Fruit fly (Drosophila melanogaster) whole organism, embryonic: ENCODE results near the gene Piezo.

Source experiments
- Antp ChIP-seq: fragments of 200-800 bp; sonication (Bioruptor generic); optimal IDR thresholded peaks from 3 replicates; lab custom pipeline; 2016; ENCODE audit warnings: missing biosample characterization, missing genetic modification characterization
- BEAF-32 ChIP-seq: fragments of 200-800 bp; sonication (Bioruptor generic); optimal IDR thresholded peaks from 3 replicates; lab custom pipeline; 2017; ENCODE audit warnings: missing biosample characterization, missing genetic modification characterization, mild to moderate bottlenecking, moderate library complexity, missing genetic modification reagents
- Bgb ChIP-seq: fragments of 200-800 bp; sonication (Bioruptor generic); IDR thresholded peaks from 2 replicates; pipeline ENCODE4 v1.3.6; 2022; ENCODE audit warnings: missing biosample characterization, missing genetic modification characterization; ENCODE audit not compliant: partially characterized antibody
- CG10209 ChIP-seq: fragments of 200-800 bp; sonication (Bioruptor generic); optimal IDR thresholded peaks from 3 replicates; lab custom pipeline; 2017; ENCODE audit warnings: missing biosample characterization, mild to moderate bottlenecking, missing genetic modification characterization, missing genetic modification reagents
- CG10321 ChIP-seq: fragments of 200-800 bp; sonication (Bioruptor generic); IDR thresholded peaks from 2 replicates; pipeline ENCODE4 v1.3.6; 2022; ENCODE audit warnings: missing biosample characterization, missing genetic modification characterization
- CG12744 ChIP-seq: fragments of 200-800 bp; sonication (Bioruptor generic); optimal IDR thresholded peaks from 2 replicates; lab custom pipeline; 2016; ENCODE audit warnings: missing biosample characterization, missing genetic modification characterization
- CG14050 ChIP-seq: fragments of 200-800 bp; sonication (Bioruptor generic); IDR thresholded peaks from 3 replicates; pipeline ENCODE4 v1.3.6; 2022; ENCODE audit warnings: missing biosample characterization, missing genetic modification characterization
- CG1647 ChIP-seq: fragments of 200-800 bp; sonication (Bioruptor generic); optimal IDR thresholded peaks from 3 replicates; lab custom pipeline; 2016; ENCODE audit warnings: missing biosample characterization, missing genetic modification characterization
- CG17328 ChIP-seq: fragments of 200-800 bp; sonication (Bioruptor generic); IDR thresholded peaks from 2 replicates; pipeline ENCODE4 v1.3.6; 2022; ENCODE audit warnings: missing biosample characterization, missing genetic modification characterization
- CG17359 ChIP-seq: fragments of 200-800 bp; sonication (Bioruptor generic); optimal IDR thresholded peaks from 3 replicates; lab custom pipeline; 2018; ENCODE audit warnings: missing biosample characterization, mild to moderate bottlenecking, missing genetic modification characterization, moderate library complexity
- CG18764 ChIP-seq: fragments of 200-800 bp; sonication (Bioruptor generic); optimal IDR thresholded peaks from 3 replicates; lab custom pipeline; 2016; ENCODE audit warnings: missing biosample characterization, missing genetic modification characterization
- CG2875 ChIP-seq: fragments of 200-800 bp; sonication (Bioruptor generic); optimal IDR thresholded peaks from 2 replicates; lab custom pipeline; 2017; ENCODE audit warnings: missing biosample characterization, mild to moderate bottlenecking, missing genetic modification characterization, missing genetic modification reagents
- CG32532 ChIP-seq: fragments of 200-800 bp; sonication (Bioruptor generic); IDR thresholded peaks from 2 replicates; pipeline ENCODE4 v1.3.6; 2022; ENCODE audit warnings: missing biosample characterization, missing genetic modification characterization
- CG3407 ChIP-seq: fragments of 200-800 bp; sonication (Bioruptor generic); optimal IDR thresholded peaks from 2 replicates; lab custom pipeline; 2018; ENCODE audit warnings: missing biosample characterization, mild to moderate bottlenecking, missing genetic modification characterization
- CG5953 ChIP-seq: fragments of 200-800 bp; sonication (Bioruptor generic); IDR thresholded peaks from 2 replicates; pipeline ENCODE4 v1.3.6; 2022; ENCODE audit warnings: missing biosample characterization, missing genetic modification characterization
- CG6654 ChIP-seq: fragments of 200-800 bp; sonication (Bioruptor generic); optimal IDR thresholded peaks from 2 replicates; lab custom pipeline; 2017; ENCODE audit warnings: missing biosample characterization, mild to moderate bottlenecking, missing genetic modification characterization
- CG8478 ChIP-seq: fragments of >200 bp; optimal IDR thresholded peaks from 2 replicates; lab custom pipeline; 2018
- CoRest ChIP-seq: fragments of 200-800 bp; sonication (Bioruptor generic); optimal IDR thresholded peaks from 3 replicates; lab custom pipeline; 2018; ENCODE audit warnings: missing biosample characterization, mild to moderate bottlenecking, missing genetic modification characterization, moderate library complexity
- Dek ChIP-seq: fragments of 200-800 bp; sonication (Bioruptor generic); optimal IDR thresholded peaks from 3 replicates; lab custom pipeline; 2019; ENCODE audit warnings: missing biosample characterization, mild to moderate bottlenecking, missing genetic modification characterization, moderate library complexity
- E2f2 ChIP-seq: fragments of 200-800 bp; sonication (Bioruptor generic); IDR thresholded peaks from 2 replicates; pipeline ENCODE4 v1.3.6; 2022; ENCODE audit warnings: missing biosample characterization, missing genetic modification characterization
- Ets97D ChIP-seq: fragments of 200-800 bp; sonication (Bioruptor generic); optimal IDR thresholded peaks from 3 replicates; lab custom pipeline; 2016; ENCODE audit warnings: missing biosample characterization, missing genetic modification characterization
- HLH4C ChIP-seq: fragments of 200-800 bp; sonication (Bioruptor generic); IDR thresholded peaks from 3 replicates; pipeline ENCODE4 v1.3.6; 2022; ENCODE audit warnings: missing biosample characterization, missing genetic modification characterization; ENCODE audit not compliant: partially characterized antibody
- Hey ChIP-seq: fragments of 200-800 bp; sonication (Bioruptor generic); optimal IDR thresholded peaks from 3 replicates; lab custom pipeline; 2018; ENCODE audit warnings: missing biosample characterization, mild to moderate bottlenecking, missing genetic modification characterization
- Hsf ChIP-seq: fragments of 200-800 bp; sonication (Bioruptor generic); optimal IDR thresholded peaks from 3 replicates; lab custom pipeline; 2016; ENCODE audit warnings: missing biosample characterization, missing genetic modification characterization
- Mad ChIP-seq: fragments of 200-800 bp; sonication (Bioruptor generic); optimal IDR thresholded peaks from 2 replicates; lab custom pipeline; 2016; ENCODE audit warnings: missing biosample characterization, missing genetic modification characterization
- Myb ChIP-seq: fragments of 200-800 bp; sonication (Bioruptor generic); optimal IDR thresholded peaks from 2 replicates; lab custom pipeline; 2016; ENCODE audit warnings: missing biosample characterization, missing genetic modification characterization
- Optix ChIP-seq: fragments of 200-800 bp; sonication (Bioruptor generic); IDR thresholded peaks from 3 replicates; pipeline ENCODE4 v1.3.6; 2022; ENCODE audit warnings: missing biosample characterization, missing genetic modification characterization
- Rx ChIP-seq: fragments of 200-800 bp; sonication (Bioruptor generic); IDR thresholded peaks from 2 replicates; pipeline ENCODE4 v1.3.6; 2022; ENCODE audit warnings: missing biosample characterization, missing genetic modification characterization
- Trl ChIP-seq, 3 experiments: fragments of >200 bp in 2 of 3; fragments of 200-800 bp in 1 of 3; sonication (Bioruptor generic) in 1 of 3; optimal IDR thresholded peaks; 2 replicates in 1 of 3; 3 replicates in 2 of 3; lab custom pipeline; 2016 to 2017; ENCODE audit warnings: missing biosample characterization in 1 of 3, missing genetic modification characterization in 1 of 3
- Xbp1 ChIP-seq: fragments of 200-800 bp; sonication (Bioruptor generic); optimal IDR thresholded peaks from 3 replicates; lab custom pipeline; 2016; ENCODE audit warnings: missing biosample characterization, mild to moderate bottlenecking, missing genetic modification characterization
- Xrp1 ChIP-seq: fragments of 200-800 bp; sonication (Bioruptor generic); IDR thresholded peaks from 2 replicates; pipeline ENCODE4 v1.3.6; 2022; ENCODE audit warnings: missing biosample characterization, missing genetic modification characterization
- amos ChIP-seq: fragments of 200-800 bp; sonication (Bioruptor generic); IDR thresholded peaks from 2 replicates; pipeline ENCODE4 v1.3.6; 2022; ENCODE audit warnings: missing biosample characterization, missing genetic modification characterization; ENCODE audit not compliant: partially characterized antibody
- bsh ChIP-seq, 2 experiments: fragments of 200-800 bp; sonication (Bioruptor generic); optimal IDR thresholded peaks; 2 replicates each; lab custom pipeline; 2017 to 2018; ENCODE audit warnings: mild to moderate bottlenecking in 2 of 2, missing biosample characterization in 2 of 2, missing genetic modification characterization in 2 of 2, moderate library complexity in 1 of 2
- cg ChIP-seq: fragments of 200-800 bp; sonication (Bioruptor generic); optimal IDR thresholded peaks from 3 replicates; lab custom pipeline; 2019; ENCODE audit warnings: missing biosample characterization, mild to moderate bottlenecking, missing genetic modification characterization, moderate library complexity
- ci ChIP-seq: fragments of 200-800 bp; sonication (Bioruptor generic); IDR thresholded peaks from 3 replicates; pipeline ENCODE4 v1.3.6; 2022; ENCODE audit warnings: missing biosample characterization, missing genetic modification characterization
- dmrt99B ChIP-seq: fragments of 200-800 bp; sonication (Bioruptor generic); optimal IDR thresholded peaks from 2 replicates; lab custom pipeline; 2018; ENCODE audit warnings: missing biosample characterization, mild to moderate bottlenecking, missing genetic modification characterization, moderate library complexity
- dpn ChIP-seq, 2 experiments: fragments of 200-800 bp; sonication (Bioruptor generic); optimal IDR thresholded peaks; 3 replicates each; lab custom pipeline; 2016; ENCODE audit warnings: missing biosample characterization in 2 of 2, missing genetic modification characterization in 2 of 2
- grn ChIP-seq: fragments of 200-800 bp; sonication (Bioruptor generic); optimal IDR thresholded peaks from 3 replicates; lab custom pipeline; 2017; ENCODE audit warnings: missing biosample characterization, missing genetic modification characterization
- gro ChIP-seq: fragments of 200-800 bp; sonication (Bioruptor generic); optimal IDR thresholded peaks from 2 replicates; lab custom pipeline; 2016; ENCODE audit warnings: missing biosample characterization, missing genetic modification characterization
- her ChIP-seq: fragments of 200-800 bp; sonication (Bioruptor generic); optimal IDR thresholded peaks from 2 replicates; lab custom pipeline; 2016; ENCODE audit warnings: missing biosample characterization, missing genetic modification characterization
- kni ChIP-seq: fragments of 200-800 bp; sonication (Bioruptor generic); optimal IDR thresholded peaks from 3 replicates; lab custom pipeline; 2017; ENCODE audit warnings: mild to moderate bottlenecking, missing biosample characterization, missing genetic modification reagents, missing genetic modification characterization
- lola ChIP-seq, 3 experiments: fragments of >200 bp in 2 of 3; fragments of 200-800 bp in 1 of 3; sonication (Bioruptor generic) in 1 of 3; optimal IDR thresholded peaks; 2 replicates each; lab custom pipeline; 2017 to 2019; ENCODE audit warnings: missing biosample characterization in 3 of 3, missing genetic modification characterization in 3 of 3, mild to moderate bottlenecking in 1 of 3, moderate library complexity in 1 of 3
- p53 ChIP-seq: fragments of 200-800 bp; sonication (Bioruptor generic); optimal IDR thresholded peaks from 2 replicates; lab custom pipeline; 2016; ENCODE audit warnings: missing biosample characterization, missing genetic modification characterization
- pan ChIP-seq, 4 experiments: fragments of >200 bp in 3 of 4; fragments of 200-800 bp in 1 of 4; sonication (Bioruptor generic) in 1 of 4; optimal IDR thresholded peaks in 3 of 4; IDR thresholded peaks in 1 of 4; 2 replicates each; pipeline versions ENCODE4 v1.3.6 to Lab custom; 2017 to 2022; ENCODE audit warnings: missing biosample characterization in 2 of 4, missing genetic modification characterization in 2 of 4, mixed read lengths in 1 of 4
- ro ChIP-seq: fragments of 200-800 bp; sonication (Bioruptor generic); IDR thresholded peaks from 2 replicates; pipeline ENCODE4 v1.3.6; 2022; ENCODE audit warnings: missing biosample characterization, missing genetic modification characterization
- sc ChIP-seq, 3 experiments: fragments of >200 bp in 2 of 3; fragments of 200-800 bp in 1 of 3; sonication (Bioruptor generic) in 1 of 3; optimal IDR thresholded peaks; 2 replicates in 2 of 3; 3 replicates in 1 of 3; lab custom pipeline; 2017; ENCODE audit warnings: mild to moderate bottlenecking in 1 of 3, missing biosample characterization in 1 of 3, missing genetic modification characterization in 1 of 3, missing genetic modification reagents in 1 of 3
- ssp ChIP-seq: fragments of 200-800 bp; sonication (Bioruptor generic); IDR thresholded peaks from 2 replicates; pipeline ENCODE4 v1.3.6; 2022; ENCODE audit warnings: missing biosample characterization, missing genetic modification characterization
- tna ChIP-seq: fragments of 200-800 bp; sonication (Bioruptor generic); IDR thresholded peaks from 2 replicates; pipeline ENCODE4 v1.3.6; 2022; ENCODE audit warnings: missing biosample characterization, missing genetic modification characterization; ENCODE audit not compliant: partially characterized antibody
- zfh1 ChIP-seq: fragments of 200-800 bp; sonication (Bioruptor generic); IDR thresholded peaks from 3 replicates; pipeline ENCODE4 v1.3.6; 2022; ENCODE audit warnings: missing biosample characterization, missing genetic modification characterization

The Piezo gene

dm6 chr2L:8211070-8211469, 48.2 kb downstream of the Piezo start, which contains the start of gene Ssb-c31a (continued):
- TF ChIP-seq kni (GFP tag; lab: Kevin White, UChicago): no peak
- TF ChIP-seq cg (GFP tag; lab: Kevin White, UChicago): peak; percentile 9
- TF ChIP-seq CG10209: peak; percentile 40
- peak; percentile 71 for TF ChIP-seq amos (GFP tag; lab: Robert Waterston, UW)
- peak in 1 of 2 experiments; percentile 45 for TF ChIP-seq bsh (GFP tag; optimal IDR thresholded peaks at IDR 0.05; lab: Kevin White, UChicago)
- peak; percentile 48 to 57 for TF ChIP-seq dpn (GFP tag; optimal IDR thresholded peaks at IDR 0.05; lab: Kevin White, UChicago)
- TF ChIP-seq CG2875 (GFP tag; lab: Kevin White, UChicago): no peak
- TF ChIP-seq Ets97D (GFP tag; lab: Kevin White, UChicago): peak; percentile 66
- peak; percentile 82 for TF ChIP-seq E2f2 (GFP tag; lab: Robert Waterston, UW)
- peak; percentile 36 for TF ChIP-seq p53 (GFP tag; lab: Kevin White, UChicago)
- no peak for TF ChIP-seq tna
- TF ChIP-seq CG17328: peak; percentile 28; the same call in 1 of the 2 replicates
- TF ChIP-seq her (GFP tag; lab: Kevin White, UChicago): peak; percentile 5
- TF ChIP-seq CG12744 (GFP tag; lab: Kevin White, UChicago): peak; percentile 35
- TF ChIP-seq zfh1: peak; percentile 9; the same call in 1 of the 3 replicates
- TF ChIP-seq Trl (optimal IDR thresholded peaks at IDR 0.05; lab: Kevin White, UChicago): no peak
- TF ChIP-seq Trl (GFP tag; optimal IDR thresholded peaks at IDR 0.05; lab: Kevin White, UChicago): peak; percentile 63
- TF ChIP-seq Antp: peak; percentile 22
- no peak for TF ChIP-seq Hey
- no peak for TF ChIP-seq CG14050
- TF ChIP-seq Rx: no peak
- TF ChIP-seq Dek (tag; lab: Kevin White, UChicago): no peak
- TF ChIP-seq grn (GFP tag; lab: Kevin White, UChicago): no peak
- no peak for TF ChIP-seq pan (optimal IDR thresholded peaks at IDR 0.05; lab: Kevin White, UChicago)
- no peak for TF ChIP-seq pan (GFP tag; optimal IDR thresholded peaks at IDR 0.05 in 1 of 2, IDR thresholded peaks at IDR 0.05 in 1 of 2)
- no peak for TF ChIP-seq CG6654
- peak in 1 of 3 experiments; percentile 47 for TF ChIP-seq lola (GFP tag; optimal IDR thresholded peaks at IDR 0.05; lab: Kevin White, UChicago)
- peak; percentile 58 for TF ChIP-seq Mad (GFP tag; lab: Kevin White, UChicago)
- TF ChIP-seq Bgb (GFP tag; lab: Robert Waterston, UW): peak; percentile 66
- TF ChIP-seq Xbp1 (GFP tag; lab: Kevin White, UChicago): peak; percentile 69
- TF ChIP-seq CG18764: peak; percentile 60
- TF ChIP-seq CG32532 (GFP tag; lab: Robert Waterston, UW): 0 out of 2 replicates have a peak, but pooled peaks have one; percentile 17
- TF ChIP-seq ro (GFP tag; lab: Robert Waterston, UW): no peak
- no peak for TF ChIP-seq Optix (GFP tag; lab: Robert Waterston, UW)
- peak; percentile 60 for TF ChIP-seq CoRest (tag; lab: Kevin White, UChicago)
- peak; percentile 24 for TF ChIP-seq CG17359 (tag; lab: Kevin White, UChicago)
- peak; percentile 69 for TF ChIP-seq HLH4C
- no peak for TF ChIP-seq CG10321
- TF ChIP-seq CG1647: peak; percentile 44
- peak; percentile 33 for TF ChIP-seq dmrt99B (tag; lab: Kevin White, UChicago)
- TF ChIP-seq CG8478: no peak
- peak; percentile 35 for TF ChIP-seq Myb
- no peak for TF ChIP-seq ci (GFP tag; lab: Robert Waterston, UW)
- peak; percentile 85 for TF ChIP-seq BEAF-32
- no peak for TF ChIP-seq CG5953 (GFP tag; lab: Robert Waterston, UW)
- TF ChIP-seq CG3407 (GFP tag; lab: Kevin White, UChicago): peak; percentile 18
- no peak for TF ChIP-seq ssp (GFP tag; lab: Robert Waterston, UW)
- TF ChIP-seq Hsf (GFP tag; lab: Kevin White, UChicago): peak; percentile 62
- peak; percentile 57 for TF ChIP-seq Xrp1 (GFP tag; lab: Robert Waterston, UW)
- no peak for TF ChIP-seq sc (optimal IDR thresholded peaks at IDR 0.05; lab: Kevin White, UChicago)
- no peak for TF ChIP-seq sc (GFP tag; optimal IDR thresholded peaks at IDR 0.05; lab: Kevin White, UChicago)
- TF ChIP-seq gro (GFP tag; lab: Kevin White, UChicago): peak; percentile 64
